Worm (Caenorhabditis elegans) whole organism, midembryonic: ENCODE results near the gene R05G9.3.
A peak's percentile ranks its signal among the peaks of the same experiment; 100 is the strongest.

Source experiments
- T22C8.4 ChIP-seq: fragments of 200-800 bp; sonication (Bioruptor generic); IDR thresholded peaks from 2 replicates; pipeline ENCODE4 v1.3.6; 2022; ENCODE audit warnings: missing genetic modification characterization, missing compliant biosample characterization
- cog-1 ChIP-seq: sonication (generic microtip); optimal IDR thresholded peaks from 2 replicates; lab custom pipeline; 2016; ENCODE audit warnings: missing genetic modification characterization, missing compliant biosample characterization
- flt-1 ChIP-seq: fragments of 200-800 bp; sonication (Bioruptor generic); IDR thresholded peaks from 2 replicates; pipeline ENCODE4 v1.3.6; 2022; ENCODE audit warnings: missing genetic modification characterization, missing compliant biosample characterization
- klf-2 ChIP-seq: fragments of 200-800 bp; sonication (Bioruptor generic); conservative IDR thresholded peaks from 2 replicates; pipeline ENCODE4 v1.3.6; 2022; ENCODE audit warnings: missing genetic modification reagents, missing genetic modification characterization, missing compliant biosample characterization
- med-1 ChIP-seq: sonication (generic microtip); optimal IDR thresholded peaks from 2 replicates; lab custom pipeline; 2017; ENCODE audit warnings: missing genetic modification characterization, mild to moderate bottlenecking, missing compliant biosample characterization, antibody characterized with exemption, missing genetic modification reagents; ENCODE audit not compliant: insufficient read depth
- ref-1 ChIP-seq: fragments of 200-800 bp; sonication (Bioruptor generic); conservative IDR thresholded peaks from 2 replicates; pipeline ENCODE4 v1.3.6; 2022; ENCODE audit warnings: missing genetic modification reagents, missing genetic modification characterization, missing compliant biosample characterization
- tab-1 ChIP-seq: fragments of 200-800 bp; sonication (Bioruptor generic); IDR thresholded peaks from 2 replicates; pipeline ENCODE4 v1.3.6; 2022; ENCODE audit warnings: missing genetic modification characterization, missing compliant biosample characterization
- ztf-23 ChIP-seq: fragments of 200-800 bp; sonication (Bioruptor generic); IDR thresholded peaks from 2 replicates; pipeline ENCODE4 v1.3.6; 2022; ENCODE audit warnings: missing genetic modification reagents, missing genetic modification characterization, missing compliant biosample characterization
- ztf-29 ChIP-seq: fragments of 200-800 bp; sonication (Bioruptor generic); IDR thresholded peaks from 2 replicates; pipeline ENCODE4 v1.3.6; 2022; ENCODE audit warnings: missing genetic modification reagents, missing genetic modification characterization, missing compliant biosample characterization

R05G9.3 gene

DNA sequence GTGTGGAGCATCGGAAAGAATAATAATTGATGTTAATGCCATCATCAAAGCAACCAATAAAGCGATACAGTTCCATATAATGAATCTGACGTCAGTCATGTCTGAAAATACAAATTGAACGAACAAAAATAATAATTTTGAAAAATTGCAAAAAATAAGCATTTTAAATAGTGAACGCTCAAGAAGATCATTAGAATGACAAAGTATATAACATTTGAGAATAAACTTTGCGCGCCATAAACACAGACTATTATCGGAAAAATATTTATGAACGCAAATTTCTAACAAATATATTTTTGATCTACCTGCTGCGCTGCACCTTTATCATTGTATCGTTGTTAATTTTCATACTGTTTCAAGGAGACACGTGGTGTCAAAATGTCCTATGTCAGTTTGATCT is at the start of gene R05G9.3:
TSS of gene R05G9.3 (minus strand) at position 101 of the 400 bp plus-strand sequence.
- TF ChIP-seq med-1 (GFP tag; lab: Kevin White, UChicago) (no peak), ztf-29 (GFP tag; lab: Robert Waterston, UW) (no peak), cog-1 (tag; lab: Kevin White, UChicago) (no peak)

DNA sequence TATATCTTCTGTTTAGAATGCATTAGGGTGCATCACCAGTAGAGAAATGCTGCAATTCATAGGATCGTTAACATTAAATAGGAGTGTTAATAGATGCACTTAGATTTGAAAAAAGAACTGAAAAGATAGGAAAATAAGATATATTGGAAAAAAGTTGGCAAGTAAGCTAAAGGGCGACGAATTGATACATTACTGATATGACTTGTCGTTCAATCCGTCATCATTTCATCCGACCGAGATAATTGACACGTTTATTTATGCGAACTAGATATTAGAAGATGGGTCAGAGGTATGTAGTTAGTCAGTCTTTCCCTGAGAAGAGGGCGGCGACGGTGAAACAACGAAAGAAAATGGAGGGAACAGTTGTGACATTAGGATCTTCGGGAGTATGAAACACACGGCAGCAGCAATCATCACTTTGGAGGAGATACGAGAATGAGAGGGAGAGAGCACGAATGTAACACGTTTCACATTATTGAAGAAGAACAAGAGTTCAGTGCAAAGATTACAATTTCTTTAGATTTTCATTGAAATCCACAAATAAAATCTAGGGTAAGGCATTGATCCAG is 43.6 kb upstream of the R05G9.3 start, which contains the start of gene lron-15:
TSS of gene lron-15 (minus strand) at position 51 of the 569 bp plus-strand sequence.
- TF ChIP-seq ztf-29 (GFP tag; lab: Robert Waterston, UW) (no peak), ref-1 (GFP tag; lab: Robert Waterston, UW) (no peak)

DNA sequence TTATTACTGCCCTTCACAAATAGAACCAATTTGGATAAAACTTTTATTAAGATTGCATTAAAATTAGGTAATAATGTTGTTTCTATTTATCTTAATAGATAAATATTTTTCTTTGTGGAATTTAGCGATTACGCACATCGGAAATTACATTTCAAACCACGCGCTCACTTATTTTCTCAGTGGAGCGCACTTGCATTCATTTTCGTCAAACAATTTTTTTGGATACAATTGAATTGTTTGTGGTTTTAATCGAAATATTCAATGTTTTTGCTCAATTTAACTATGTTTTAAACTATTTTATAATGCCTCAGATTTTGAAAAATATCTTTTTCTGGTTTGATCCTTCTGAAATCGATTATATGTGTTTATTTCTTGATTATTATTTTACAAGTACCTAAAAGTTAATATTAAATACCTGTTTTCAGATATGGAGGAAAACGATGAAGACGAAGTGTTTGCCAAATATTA is 34.7 kb upstream of the R05G9.3 start, which contains the start of gene utp-20:
TSS of gene utp-20 (plus strand) at position 418 of the 468 bp plus-strand sequence.
- peak; percentile 14 for TF ChIP-seq cog-1 (tag; lab: Kevin White, UChicago)
- no peak for TF ChIP-seq T22C8.4 (GFP tag; lab: Robert Waterston, UW)

DNA sequence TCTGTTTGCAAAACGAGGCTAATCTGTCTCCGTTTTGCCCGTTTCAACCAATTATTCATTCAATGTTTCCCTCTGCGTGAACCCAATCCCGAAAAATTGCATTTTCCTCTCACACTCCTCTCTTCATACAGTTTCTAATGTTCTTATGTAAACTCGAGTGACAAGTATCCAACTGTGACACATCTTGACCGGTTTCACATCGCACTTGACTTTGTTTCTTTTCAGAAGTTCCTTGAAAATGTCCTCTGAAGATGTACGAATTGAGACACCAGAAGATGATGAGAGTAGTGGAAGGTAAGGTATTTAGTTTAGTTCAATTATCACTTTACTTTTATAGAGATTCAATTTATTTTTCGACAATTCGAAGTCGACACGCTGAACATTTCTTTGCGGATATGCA is 30.6 kb upstream of the R05G9.3 start, which contains the start of gene abcx-1:
TSS of gene abcx-1 (plus strand) at position 224 of the 400 bp plus-strand sequence.
- TF ChIP-seq ztf-29 (GFP tag; lab: Robert Waterston, UW) = no peak
- no peak for TF ChIP-seq cog-1 (tag; lab: Kevin White, UChicago)
- TF ChIP-seq T22C8.4 (GFP tag; lab: Robert Waterston, UW) = no peak
- TF ChIP-seq ztf-23 = no peak
- no peak for TF ChIP-seq tab-1 (GFP tag; lab: Robert Waterston, UW)
- TF ChIP-seq klf-2 = no peak
- no peak for TF ChIP-seq ref-1 (GFP tag; lab: Robert Waterston, UW)
- TF ChIP-seq med-1 (GFP tag; lab: Kevin White, UChicago) = no peak
- TF ChIP-seq flt-1 (GFP tag; lab: Robert Waterston, UW) = no peak

DNA sequence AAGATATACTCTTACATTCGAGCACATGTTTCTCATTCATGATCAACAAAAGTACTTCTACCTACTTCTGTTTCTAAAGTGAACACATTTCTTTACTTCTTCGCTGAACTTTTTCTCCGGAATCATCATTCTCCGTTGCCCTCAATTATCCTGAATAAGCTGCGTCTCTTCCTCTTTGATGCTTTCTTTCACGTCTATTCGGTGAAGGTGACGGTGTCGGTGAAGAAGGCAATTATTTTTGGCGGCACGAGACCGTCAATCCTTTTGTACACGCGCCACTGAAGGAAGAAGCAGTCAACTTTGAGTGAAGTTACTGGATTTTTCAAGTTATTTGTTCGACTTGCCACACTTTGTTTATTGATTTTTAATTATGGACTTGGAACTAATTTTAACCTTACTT is 30.2 kb upstream of the R05G9.3 start, which contains the start of gene abch-1:
TSS of gene abch-1 (minus strand) at position 101 of the 400 bp plus-strand sequence.
- TF ChIP-seq flt-1 (GFP tag; lab: Robert Waterston, UW) = no peak
- TF ChIP-seq ref-1 (GFP tag; lab: Robert Waterston, UW) = no peak
- TF ChIP-seq ztf-29 (GFP tag; lab: Robert Waterston, UW) = no peak

DNA sequence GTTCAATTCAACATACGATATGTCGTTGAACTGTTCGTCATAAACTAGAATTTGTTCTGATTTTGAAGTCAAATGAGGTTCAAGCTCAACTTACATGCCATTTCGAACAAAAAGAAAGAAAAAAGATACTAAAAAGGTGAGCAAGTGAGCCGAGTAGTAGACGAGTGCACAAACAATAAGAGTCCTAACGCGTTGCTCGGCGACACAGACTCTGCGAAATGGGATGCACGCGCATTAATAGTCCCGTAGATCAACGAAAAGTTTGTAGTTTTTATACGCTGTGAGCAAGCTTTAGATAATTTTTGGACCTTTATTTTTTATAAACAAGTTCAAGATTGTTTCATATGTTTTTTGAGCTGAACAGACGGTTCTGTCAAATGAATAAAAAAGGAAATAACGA is 27.3 kb upstream of the R05G9.3 start, which contains the start of gene C56E6.4:
TSS of gene C56E6.4 (minus strand) at position 101 of the 400 bp plus-strand sequence.
- no peak for TF ChIP-seq ref-1 (GFP tag; lab: Robert Waterston, UW)
- no peak for TF ChIP-seq tab-1 (GFP tag; lab: Robert Waterston, UW)
- TF ChIP-seq flt-1 (GFP tag; lab: Robert Waterston, UW) = no peak
- no peak for TF ChIP-seq klf-2
- TF ChIP-seq T22C8.4 (GFP tag; lab: Robert Waterston, UW) = no peak
- TF ChIP-seq cog-1 (tag; lab: Kevin White, UChicago) = no peak
- no peak for TF ChIP-seq ztf-29 (GFP tag; lab: Robert Waterston, UW)
- TF ChIP-seq med-1 (GFP tag; lab: Kevin White, UChicago) = no peak
- no peak for TF ChIP-seq ztf-23

DNA sequence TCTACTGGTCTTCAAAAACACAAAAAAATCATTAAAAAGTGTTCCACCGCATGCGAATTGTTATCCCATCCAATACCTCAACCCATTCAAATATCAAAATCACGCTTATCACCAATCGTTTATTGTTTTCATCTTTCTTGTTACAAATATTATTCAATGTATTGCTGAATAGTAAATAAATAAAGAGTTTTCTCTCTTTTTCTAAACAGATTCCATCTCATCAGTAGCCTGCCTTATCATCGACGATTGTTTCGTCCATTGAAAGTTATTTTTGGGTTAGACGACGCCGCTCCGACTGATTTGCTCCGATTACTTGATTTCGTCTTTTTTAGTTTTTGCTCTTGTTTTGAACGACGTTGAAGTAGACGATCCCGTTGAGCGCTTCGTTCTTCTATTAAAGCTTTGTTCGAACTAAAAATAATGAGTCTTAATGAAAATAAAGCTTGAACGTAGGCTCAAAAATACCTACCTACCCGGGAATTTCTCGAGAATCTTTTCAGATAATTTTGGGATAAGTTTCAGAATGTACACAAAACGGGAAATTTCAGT is 24.9 kb upstream of the R05G9.3 start:
- TF ChIP-seq ztf-23 (no peak), flt-1 (GFP tag; lab: Robert Waterston, UW) (no peak), T22C8.4 (GFP tag; lab: Robert Waterston, UW) (no peak), ztf-29 (GFP tag; lab: Robert Waterston, UW) (no peak), med-1 (GFP tag; lab: Kevin White, UChicago) (no peak), tab-1 (GFP tag; lab: Robert Waterston, UW) (no peak), cog-1 (tag; lab: Kevin White, UChicago) (no peak), klf-2 (no peak), ref-1 (GFP tag; lab: Robert Waterston, UW) (no peak)

DNA sequence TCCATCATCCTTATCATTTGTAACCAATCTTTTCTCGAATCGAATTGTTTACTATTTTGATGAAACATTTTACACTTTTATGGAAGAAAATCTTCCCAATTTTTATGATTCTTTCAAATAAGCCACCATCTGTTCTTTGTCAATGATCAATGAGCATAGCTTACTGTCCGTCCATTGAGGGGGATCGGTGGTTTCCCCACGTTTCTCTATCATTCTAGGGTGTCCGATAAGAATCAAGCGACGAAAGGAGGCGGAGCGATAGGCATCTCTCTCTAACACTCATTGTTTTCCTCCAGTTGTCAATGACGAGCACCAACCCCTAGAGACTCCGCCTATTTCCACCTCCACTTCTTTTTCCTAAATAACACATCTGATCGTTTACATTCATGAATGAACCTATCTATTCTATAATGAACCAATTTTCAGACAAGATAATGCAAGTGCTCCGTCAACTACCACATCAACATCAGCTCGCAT is 23.2 kb upstream of the R05G9.3 start, which contains the start of gene C56E6.2:
TSS of gene C56E6.2 (plus strand) at position 427 of the 477 bp plus-strand sequence.
- no peak for TF ChIP-seq flt-1 (GFP tag; lab: Robert Waterston, UW)
- no peak for TF ChIP-seq tab-1 (GFP tag; lab: Robert Waterston, UW)
- TF ChIP-seq ztf-29 (GFP tag; lab: Robert Waterston, UW) = no peak
- no peak for TF ChIP-seq klf-2
- no peak for TF ChIP-seq cog-1 (tag; lab: Kevin White, UChicago)
- TF ChIP-seq med-1 (GFP tag; lab: Kevin White, UChicago) = no peak
- TF ChIP-seq ref-1 (GFP tag; lab: Robert Waterston, UW) = no peak

DNA sequence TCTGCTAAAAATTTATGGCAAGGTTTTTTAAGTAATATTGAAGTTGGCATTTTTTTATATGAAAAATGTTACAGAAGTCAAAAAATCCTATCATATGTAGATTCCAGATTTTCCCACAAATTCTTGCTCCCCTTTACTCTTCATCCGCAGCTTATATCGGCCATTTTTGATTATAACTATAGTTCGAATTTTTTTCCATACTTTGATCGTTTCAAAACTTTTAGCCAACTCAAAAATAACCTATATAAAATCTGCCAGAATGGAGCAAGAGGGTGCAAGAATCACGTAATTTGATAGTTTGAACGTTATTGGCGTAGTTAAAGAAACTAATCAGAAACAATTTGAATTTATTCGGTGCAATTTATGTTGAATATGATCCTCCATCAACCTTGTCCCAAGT is 22.6 kb upstream of the R05G9.3 start:
- TF ChIP-seq tab-1 (GFP tag; lab: Robert Waterston, UW) (no peak), klf-2 (no peak), ref-1 (GFP tag; lab: Robert Waterston, UW) (no peak), ztf-23 (no peak), flt-1 (GFP tag; lab: Robert Waterston, UW) (no peak), ztf-29 (GFP tag; lab: Robert Waterston, UW) (no peak), med-1 (GFP tag; lab: Kevin White, UChicago) (no peak), cog-1 (tag; lab: Kevin White, UChicago) (no peak), T22C8.4 (GFP tag; lab: Robert Waterston, UW) (no peak)
